Fruit fly (Drosophila melanogaster) S2 (cell line): ENCODE measurements around the gene CG15356.

Experiments
- CG8478 ChIP-seq: fragments of >200 bp; optimal IDR thresholded peaks from 2 replicates; lab custom pipeline; 2018
- CTCF ChIP-seq, 2 experiments: fragments of >200 bp; optimal IDR thresholded peaks; 2 replicates each; lab custom pipeline; 2018

DNA sequence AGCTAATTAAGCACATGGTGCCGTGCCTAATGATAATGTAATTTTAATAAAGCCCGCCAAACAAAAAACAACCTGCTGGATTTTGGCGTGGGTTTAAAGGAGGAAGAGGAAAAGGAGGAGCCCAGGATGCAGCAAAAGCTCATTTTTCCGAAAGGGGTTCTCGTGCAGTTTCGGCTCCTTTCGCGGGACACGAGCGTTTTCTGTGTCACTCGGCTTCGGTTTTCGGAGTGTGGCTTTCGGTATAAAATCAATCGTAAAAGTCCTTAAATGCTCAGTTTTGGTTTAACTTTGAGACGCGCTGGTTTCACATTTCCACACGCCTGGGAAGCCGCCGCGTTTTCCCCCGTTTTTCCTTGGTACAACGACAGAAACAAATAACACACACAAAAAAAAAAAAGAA, 30.9 kb upstream of the CG15356 start:
- TF ChIP-seq CG8478 (lab: Kevin White, UChicago): no peak
- TF ChIP-seq CTCF (optimal IDR thresholded peaks at IDR 0.05; lab: Kevin White, UChicago): no peak
